Fruit fly (Drosophila melanogaster): Measurements from ENCODE around the gene TTLL3B.

DNA sequence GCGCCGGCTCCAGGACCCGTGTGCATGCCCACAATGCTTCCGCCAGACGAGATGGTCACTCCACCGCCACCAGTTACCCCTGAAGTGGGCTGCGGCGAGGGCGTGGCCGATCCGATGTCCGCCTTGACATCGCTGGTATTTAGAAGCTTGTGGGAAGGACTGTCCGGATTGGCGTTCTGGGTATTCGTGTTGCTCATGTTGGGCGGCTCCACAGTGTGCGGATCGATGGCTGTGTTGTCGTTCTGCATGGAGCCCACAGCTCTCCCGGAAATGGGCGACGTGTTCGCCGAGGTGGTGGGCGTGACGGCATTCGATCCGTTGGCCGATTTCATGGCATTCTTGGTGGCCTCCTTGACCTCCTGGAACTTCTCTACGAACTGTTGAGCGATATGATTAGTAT is 11.0 kb upstream of the TTLL3B start:
- TF ChIP-seq Sox15 (GFP tag; optimal IDR thresholded peaks at IDR 0.05) (no peak), Eip78C (GFP tag) (no peak), salr (GFP tag; optimal IDR thresholded peaks at IDR 0.05) (no peak), Lpt (GFP tag; optimal IDR thresholded peaks at IDR 0.05) (no peak), pdm3 (GFP tag; optimal IDR thresholded peaks at IDR 0.05) (no peak), net (GFP tag; optimal IDR thresholded peaks at IDR 0.05) (no peak), Hr38 (GFP tag; optimal IDR thresholded peaks at IDR 0.05) (no peak), Blimp-1 (GFP tag; optimal IDR thresholded peaks at IDR 0.05) (no peak), Gug (GFP tag; IDR thresholded peaks at IDR 0.05) (no peak), CG32006 (GFP tag; optimal IDR thresholded peaks at IDR 0.05) (no peak)

Data from whole organism, prepupa.